Worm (Caenorhabditis elegans) whole organism, L2 larva: ENCODE data around the gene clec-27.

Source experiments
- R02D3.7 ChIP-seq: fragments of 150-350 bp; optimal IDR thresholded peaks from 2 replicates; lab custom pipeline; 2014; ENCODE audit warnings: missing biosample characterization, missing genetic modification characterization
- elt-3 ChIP-seq: sonication (generic microtip); optimal IDR thresholded peaks from 2 replicates; lab custom pipeline; 2017; ENCODE audit warnings: missing biosample characterization, missing genetic modification characterization
- nhr-237 ChIP-seq: fragments of 150-350 bp; optimal IDR thresholded peaks from 2 replicates; lab custom pipeline; 2014; ENCODE audit warnings: missing biosample characterization, missing genetic modification characterization
- peb-1 ChIP-seq: fragments of 150-350 bp; optimal IDR thresholded peaks from 2 replicates; lab custom pipeline; 2014; ENCODE audit warnings: missing biosample characterization, missing genetic modification characterization
- unc-62 ChIP-seq: fragments of 150-350 bp; optimal IDR thresholded peaks from 2 replicates; lab custom pipeline; 2014; ENCODE audit warnings: missing biosample characterization, missing genetic modification reagents, missing genetic modification characterization

ce11 chrV:16831921-16832320 is 22.5 kb upstream of the clec-27 start, which contains the start of gene srh-215:
- TF ChIP-seq R02D3.7 (tag; lab: Kevin White, UChicago) (no peak), elt-3 (tag; lab: Kevin White, UChicago) (no peak), peb-1 (tag; lab: Kevin White, UChicago) (no peak), unc-62 (GFP tag; lab: Kevin White, UChicago) (no peak), nhr-237 (no peak)
